Worm (Caenorhabditis elegans) whole organism, midembryonic: ENCODE data around the gene R13A1.3.

ENCODE experiments used
- T22C8.4 ChIP-seq: fragments of 200-800 bp; sonication (Bioruptor generic); IDR thresholded peaks from 2 replicates; pipeline ENCODE4 v1.3.6; 2022; ENCODE audit warnings: missing genetic modification characterization, missing compliant biosample characterization
- cog-1 ChIP-seq: sonication (generic microtip); optimal IDR thresholded peaks from 2 replicates; lab custom pipeline; 2016; ENCODE audit warnings: missing genetic modification characterization, missing compliant biosample characterization
- flt-1 ChIP-seq: fragments of 200-800 bp; sonication (Bioruptor generic); IDR thresholded peaks from 2 replicates; pipeline ENCODE4 v1.3.6; 2022; ENCODE audit warnings: missing genetic modification characterization, missing compliant biosample characterization
- klf-2 ChIP-seq: fragments of 200-800 bp; sonication (Bioruptor generic); conservative IDR thresholded peaks from 2 replicates; pipeline ENCODE4 v1.3.6; 2022; ENCODE audit warnings: missing genetic modification reagents, missing genetic modification characterization, missing compliant biosample characterization
- med-1 ChIP-seq: sonication (generic microtip); optimal IDR thresholded peaks from 2 replicates; lab custom pipeline; 2017; ENCODE audit warnings: missing genetic modification characterization, mild to moderate bottlenecking, missing compliant biosample characterization, antibody characterized with exemption, missing genetic modification reagents; ENCODE audit not compliant: insufficient read depth
- ref-1 ChIP-seq: fragments of 200-800 bp; sonication (Bioruptor generic); conservative IDR thresholded peaks from 2 replicates; pipeline ENCODE4 v1.3.6; 2022; ENCODE audit warnings: missing genetic modification reagents, missing genetic modification characterization, missing compliant biosample characterization
- tab-1 ChIP-seq: fragments of 200-800 bp; sonication (Bioruptor generic); IDR thresholded peaks from 2 replicates; pipeline ENCODE4 v1.3.6; 2022; ENCODE audit warnings: missing genetic modification characterization, missing compliant biosample characterization
- ztf-23 ChIP-seq: fragments of 200-800 bp; sonication (Bioruptor generic); IDR thresholded peaks from 2 replicates; pipeline ENCODE4 v1.3.6; 2022; ENCODE audit warnings: missing genetic modification reagents, missing genetic modification characterization, missing compliant biosample characterization
- ztf-29 ChIP-seq: fragments of 200-800 bp; sonication (Bioruptor generic); IDR thresholded peaks from 2 replicates; pipeline ENCODE4 v1.3.6; 2022; ENCODE audit warnings: missing genetic modification reagents, missing genetic modification characterization, missing compliant biosample characterization

R13A1.3 gene

DNA sequence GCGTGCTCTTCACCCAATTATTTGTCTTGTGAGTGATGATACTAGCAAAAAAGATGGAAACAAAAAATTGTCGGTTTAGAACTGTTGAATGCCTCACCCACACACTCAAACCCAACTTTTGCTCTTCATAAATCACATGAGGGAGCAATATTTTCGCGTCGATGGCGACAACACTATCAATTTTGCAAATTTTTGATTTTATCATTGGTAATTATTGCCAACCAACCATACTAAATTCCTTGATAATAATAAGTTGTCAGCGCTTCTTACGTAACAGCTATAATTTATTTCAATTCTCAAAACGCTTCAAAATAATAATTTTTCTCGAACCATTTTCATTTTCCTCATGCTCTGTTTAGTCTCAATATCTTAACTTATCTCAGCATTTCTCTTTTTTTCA, 9.0 kb downstream of the R13A1.3 start:
- no peak for TF ChIP-seq tab-1
- no peak for TF ChIP-seq T22C8.4 (GFP tag; lab: Robert Waterston, UW)
- TF ChIP-seq ref-1 (GFP tag; lab: Robert Waterston, UW): no peak
- TF ChIP-seq ztf-29 (GFP tag; lab: Robert Waterston, UW): no peak
- no peak for TF ChIP-seq klf-2 (GFP tag; lab: Robert Waterston, UW)
- no peak for TF ChIP-seq ztf-23 (GFP tag; lab: Robert Waterston, UW)
- no peak for TF ChIP-seq flt-1 (GFP tag; lab: Robert Waterston, UW)
- no peak for TF ChIP-seq cog-1 (tag; lab: Kevin White, UChicago)
- no peak for TF ChIP-seq med-1 (GFP tag; lab: Kevin White, UChicago)

DNA sequence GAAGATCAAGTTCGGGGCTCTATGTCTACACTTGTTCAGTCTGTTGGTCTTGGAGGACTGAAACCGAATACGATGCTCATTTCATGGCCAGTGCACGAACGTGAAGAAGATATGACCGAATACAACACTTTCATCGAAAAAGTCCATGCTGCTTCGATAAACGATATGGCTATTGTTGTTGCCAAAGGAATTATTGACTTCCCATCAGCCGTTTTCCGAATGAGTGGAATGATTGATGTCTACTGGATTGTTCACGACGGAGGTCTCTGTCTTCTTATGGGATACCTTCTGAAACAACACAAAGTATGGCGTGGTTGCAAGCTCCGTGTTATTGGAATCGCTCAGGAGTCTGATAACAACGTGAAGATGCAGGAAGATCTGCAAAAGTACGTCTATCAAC, 12.4 kb downstream of the R13A1.3 start:
- TF ChIP-seq flt-1 (GFP tag; lab: Robert Waterston, UW) (no peak), T22C8.4 (GFP tag; lab: Robert Waterston, UW) (no peak), ztf-29 (GFP tag; lab: Robert Waterston, UW) (no peak), tab-1 (no peak), ztf-23 (GFP tag; lab: Robert Waterston, UW) (no peak), cog-1 (tag; lab: Kevin White, UChicago) (no peak), med-1 (GFP tag; lab: Kevin White, UChicago) (no peak), ref-1 (GFP tag; lab: Robert Waterston, UW) (no peak), klf-2 (GFP tag; lab: Robert Waterston, UW) (no peak)

DNA sequence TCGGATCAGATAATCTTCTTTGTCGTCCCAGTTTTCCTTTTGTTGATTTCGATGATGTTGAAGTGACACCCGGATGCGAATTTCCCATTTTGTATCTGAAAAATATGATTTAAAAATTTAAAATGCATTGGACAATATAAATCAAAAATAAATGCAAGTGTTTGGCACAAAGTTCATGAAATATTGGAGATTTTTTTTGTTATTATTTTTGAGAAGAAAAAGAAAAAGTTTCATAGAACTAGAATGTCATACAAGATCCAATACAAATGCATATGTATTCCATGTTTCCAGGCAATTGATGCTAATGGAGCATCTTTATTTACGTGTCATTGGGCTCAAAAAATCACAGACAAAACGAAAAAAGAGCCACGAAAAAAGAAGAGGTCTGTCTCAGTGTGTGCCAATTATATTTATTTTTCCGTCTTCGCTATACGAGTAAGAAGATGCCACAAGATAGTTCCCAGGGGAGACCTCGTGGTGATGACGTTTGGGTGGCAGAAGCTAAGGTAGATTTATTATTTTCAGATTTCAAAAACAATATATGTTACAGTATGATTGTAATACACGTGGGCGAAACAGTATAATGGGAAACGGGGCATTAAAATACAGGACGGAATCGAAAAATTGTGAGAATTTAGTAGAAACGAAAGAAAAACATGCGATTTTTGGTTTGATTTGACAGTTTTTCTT, 15.7 kb downstream of the R13A1.3 start, which contains the start of the genes glb-23 and R13A1.1:
glb-23 (minus strand) TSS at position 101 of the 690 bp plus-strand sequence.
R13A1.1 (plus strand) TSS at position 640 of the 690 bp plus-strand sequence.
- TF ChIP-seq med-1 (GFP tag; lab: Kevin White, UChicago): no peak
- no peak for TF ChIP-seq cog-1 (tag; lab: Kevin White, UChicago)
- no peak for TF ChIP-seq tab-1
- no peak for TF ChIP-seq ztf-29 (GFP tag; lab: Robert Waterston, UW)
- no peak for TF ChIP-seq ztf-23 (GFP tag; lab: Robert Waterston, UW)
- no peak for TF ChIP-seq flt-1 (GFP tag; lab: Robert Waterston, UW)
- no peak for TF ChIP-seq klf-2 (GFP tag; lab: Robert Waterston, UW)
- TF ChIP-seq T22C8.4 (GFP tag; lab: Robert Waterston, UW): no peak
- no peak for TF ChIP-seq ref-1 (GFP tag; lab: Robert Waterston, UW)

DNA sequence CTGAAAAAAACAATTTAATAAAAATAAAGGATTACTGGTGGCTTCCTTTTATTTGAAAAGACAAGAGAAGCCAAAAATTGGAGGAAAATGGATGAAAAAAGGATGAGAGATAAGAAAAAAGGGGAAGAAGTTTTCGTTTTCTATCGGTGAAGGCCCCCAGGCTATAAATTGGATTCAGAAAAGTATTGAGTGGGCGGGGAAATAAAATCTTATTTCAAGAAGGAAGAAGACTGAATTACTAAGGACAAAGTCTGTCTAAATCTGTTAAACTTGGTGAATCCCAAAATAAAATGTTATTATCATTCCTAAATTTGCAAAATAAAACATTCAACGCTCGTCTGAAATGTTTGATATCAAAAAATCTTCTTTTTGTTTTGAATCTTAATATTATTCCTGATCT, 18.3 kb downstream of the R13A1.3 start:
- no peak for TF ChIP-seq flt-1 (GFP tag; lab: Robert Waterston, UW)
- no peak for TF ChIP-seq tab-1

DNA sequence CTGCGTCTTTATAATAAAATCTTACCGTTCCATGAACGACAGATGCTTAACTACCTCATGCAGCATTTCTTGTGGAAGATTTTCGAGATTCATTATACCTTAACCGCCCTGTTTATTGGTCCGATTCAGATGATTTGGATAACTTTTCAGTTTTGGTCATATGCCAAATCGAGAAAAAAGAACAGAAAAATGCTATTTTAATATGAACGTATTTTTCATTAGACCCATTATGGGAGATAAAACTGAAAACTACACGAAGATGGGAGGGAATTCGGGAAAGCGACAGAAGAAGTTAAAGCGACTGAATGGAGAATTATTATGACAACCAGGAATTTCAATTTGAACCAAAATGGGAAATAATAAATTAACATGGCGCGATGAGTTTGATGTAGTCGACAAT, 23.3 kb downstream of the R13A1.3 start, which contains the start of gene R13A1.10:
R13A1.10 (minus strand) TSS at position 101 of the 400 bp plus-strand sequence.
- TF ChIP-seq flt-1 (GFP tag; lab: Robert Waterston, UW): no peak
- no peak for TF ChIP-seq ztf-23 (GFP tag; lab: Robert Waterston, UW)

DNA sequence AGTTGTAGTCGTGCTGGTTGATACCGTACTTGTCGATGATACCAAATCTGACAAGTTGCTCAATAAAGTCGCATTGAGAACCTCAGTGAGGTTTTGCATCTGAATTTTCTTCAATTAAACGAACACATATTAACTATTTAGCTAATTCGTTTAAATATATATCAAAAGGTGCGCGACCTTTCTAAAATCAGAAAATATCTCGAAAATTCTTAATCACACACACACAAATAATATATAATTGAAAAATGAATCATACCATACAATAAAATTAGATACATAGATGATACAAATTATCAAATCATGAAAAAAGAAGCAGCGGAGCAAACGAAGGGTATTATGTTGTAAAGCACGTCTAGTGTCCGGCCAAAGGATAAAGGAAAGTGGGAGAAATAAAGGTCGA, 24.4 kb downstream of the R13A1.3 start, which contains the start of gene D2024.5:
D2024.5 (minus strand) TSS at position 101 of the 400 bp plus-strand sequence.
- TF ChIP-seq cog-1 (tag; lab: Kevin White, UChicago): no peak
- no peak for TF ChIP-seq tab-1
- no peak for TF ChIP-seq T22C8.4 (GFP tag; lab: Robert Waterston, UW)
- no peak for TF ChIP-seq flt-1 (GFP tag; lab: Robert Waterston, UW)
- TF ChIP-seq ztf-29 (GFP tag; lab: Robert Waterston, UW): no peak
- no peak for TF ChIP-seq ztf-23 (GFP tag; lab: Robert Waterston, UW)
- TF ChIP-seq ref-1 (GFP tag; lab: Robert Waterston, UW): no peak
- TF ChIP-seq klf-2 (GFP tag; lab: Robert Waterston, UW): no peak
- TF ChIP-seq med-1 (GFP tag; lab: Kevin White, UChicago): no peak

DNA sequence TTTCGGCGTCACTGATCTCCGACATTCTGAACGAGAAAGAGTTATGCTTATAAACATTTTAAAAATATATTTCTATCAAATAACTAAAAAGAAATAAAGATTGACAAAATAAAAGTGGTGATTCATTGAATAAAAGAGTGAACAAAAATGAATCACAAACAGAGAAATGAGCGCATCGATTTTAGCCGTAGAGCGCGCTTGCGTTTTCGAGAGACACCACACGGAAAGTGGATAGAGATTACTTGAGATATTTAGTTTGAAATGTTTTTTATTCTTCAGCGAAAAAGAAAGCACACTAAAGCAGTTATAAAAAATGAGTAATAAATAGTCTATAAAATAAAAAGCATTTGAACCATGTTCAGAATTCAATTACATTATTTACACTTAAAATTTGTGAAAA, 26.4 kb downstream of the R13A1.3 start, which contains the start of gene cap-1:
cap-1 (minus strand) TSS at position 26 of the 400 bp plus-strand sequence.
- TF ChIP-seq ztf-29 (GFP tag; lab: Robert Waterston, UW): no peak
- TF ChIP-seq T22C8.4 (GFP tag; lab: Robert Waterston, UW): peak; percentile 78
- no peak for TF ChIP-seq med-1 (GFP tag; lab: Kevin White, UChicago)
- TF ChIP-seq klf-2 (GFP tag; lab: Robert Waterston, UW): no peak
- TF ChIP-seq tab-1: no peak
- TF ChIP-seq ztf-23 (GFP tag; lab: Robert Waterston, UW): no peak
- no peak for TF ChIP-seq ref-1 (GFP tag; lab: Robert Waterston, UW)
- peak; percentile 33 for TF ChIP-seq cog-1 (tag; lab: Kevin White, UChicago)
- peak; percentile 60 for TF ChIP-seq flt-1 (GFP tag; lab: Robert Waterston, UW)

ce11 chrIV:7230935-7231334, 27.1 kb downstream of the R13A1.3 start, which contains the start of gene D2024.4:
Gene D2024.4 (plus strand): TSS chrIV:7231235.
- TF ChIP-seq cog-1 (tag; lab: Kevin White, UChicago) (no peak), flt-1 (GFP tag; lab: Robert Waterston, UW) (no peak), ref-1 (GFP tag; lab: Robert Waterston, UW) (no peak), klf-2 (GFP tag; lab: Robert Waterston, UW) (no peak), ztf-23 (GFP tag; lab: Robert Waterston, UW) (no peak), ztf-29 (GFP tag; lab: Robert Waterston, UW) (no peak), T22C8.4 (GFP tag; lab: Robert Waterston, UW) (no peak), med-1 (GFP tag; lab: Kevin White, UChicago) (no peak), tab-1 (no peak)

DNA sequence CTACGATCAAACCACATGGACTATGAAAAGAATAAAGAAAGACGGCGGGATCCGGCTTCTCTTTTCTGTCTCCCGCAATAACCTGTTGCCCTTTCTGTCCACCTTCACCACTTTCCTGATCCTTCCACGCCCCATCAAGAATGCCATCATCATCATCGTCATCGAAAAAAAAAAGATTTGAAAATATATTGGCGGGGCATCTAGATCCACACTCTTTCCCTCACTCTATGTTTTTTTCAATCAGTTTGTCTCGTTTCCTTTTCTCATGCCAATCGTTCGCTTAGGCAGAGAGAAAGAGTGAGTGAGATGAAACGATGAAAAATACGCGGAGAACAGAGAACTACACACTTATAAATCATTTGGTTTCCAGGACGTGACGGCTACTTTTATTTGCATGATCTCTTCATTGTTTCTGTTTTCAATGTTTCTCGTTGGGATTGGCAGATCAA, 29.8 kb downstream of the R13A1.3 start:
- TF ChIP-seq T22C8.4 (GFP tag; lab: Robert Waterston, UW): no peak
- no peak for TF ChIP-seq med-1 (GFP tag; lab: Kevin White, UChicago)
- no peak for TF ChIP-seq tab-1
- TF ChIP-seq ref-1 (GFP tag; lab: Robert Waterston, UW): no peak
- TF ChIP-seq klf-2 (GFP tag; lab: Robert Waterston, UW): no peak
- TF ChIP-seq flt-1 (GFP tag; lab: Robert Waterston, UW): no peak
- TF ChIP-seq cog-1 (tag; lab: Kevin White, UChicago): no peak
- TF ChIP-seq ztf-29 (GFP tag; lab: Robert Waterston, UW): no peak
- TF ChIP-seq ztf-23 (GFP tag; lab: Robert Waterston, UW): no peak
